ENCODE assay signal across 1 fruit fly cellular context in genomic region chrX:23007399-23007798, dm6.
TF ChIP-seq lines count a peak whose summit lies in the region.

No protein-coding gene starts in this region.

TF ChIP-seq in whole organism, embryonic, 481 proteins besides CTCF, POLR2A, EP300 and RAD21 (continued from another document):
- no peak for TF ChIP-seq org-1 (GFP tag; optimal IDR thresholded peaks at IDR 0.05; lab: Kevin White, UChicago)
- TF ChIP-seq gce (GFP tag; IDR thresholded peaks at IDR 0.05; lab: Robert Waterston, UW): no peak
- no peak for TF ChIP-seq sima (GFP tag; optimal IDR thresholded peaks at IDR 0.05; lab: Kevin White, UChicago)
- TF ChIP-seq inv (GFP tag; IDR thresholded peaks at IDR 0.05; lab: Robert Waterston, UW; ENCODE audit: partially characterized antibody): peak; percentile 98
- TF ChIP-seq Optix (GFP tag; IDR thresholded peaks at IDR 0.05; lab: Robert Waterston, UW): no peak
- no peak for TF ChIP-seq Six4 (GFP tag; optimal IDR thresholded peaks at IDR 0.05; lab: Kevin White, UChicago)
- no peak for TF ChIP-seq CG9437 (GFP tag; optimal IDR thresholded peaks at IDR 0.05; lab: Kevin White, UChicago)
- no peak for TF ChIP-seq CG5953 (GFP tag; IDR thresholded peaks at IDR 0.05; lab: Robert Waterston, UW)
- no peak for TF ChIP-seq HLH54F (GFP tag; optimal IDR thresholded peaks at IDR 0.05; lab: Kevin White, UChicago)
- no peak for TF ChIP-seq az2 (GFP tag; optimal IDR thresholded peaks at IDR 0.05; lab: Kevin White, UChicago)
- TF ChIP-seq CG10366 (GFP tag; IDR thresholded peaks at IDR 0.05; lab: Robert Waterston, UW): peak; percentile 22
- TF ChIP-seq ftz-f1 (GFP tag; optimal IDR thresholded peaks at IDR 0.05; lab: Kevin White, UChicago): no peak
- no peak for TF ChIP-seq kah (GFP tag; optimal IDR thresholded peaks at IDR 0.05; lab: Kevin White, UChicago)
- no peak for TF ChIP-seq CG10462 (GFP tag; optimal IDR thresholded peaks at IDR 0.05; lab: Kevin White, UChicago)
- no peak for TF ChIP-seq CG8359 (GFP tag; optimal IDR thresholded peaks at IDR 0.05; lab: Kevin White, UChicago; ENCODE audit: borderline replicate concordance)
- no peak for TF ChIP-seq gcm2 (GFP tag; optimal IDR thresholded peaks at IDR 0.05; lab: Kevin White, UChicago)
- TF ChIP-seq CG2202 (tag; optimal IDR thresholded peaks at IDR 0.05; lab: Kevin White, UChicago): no peak
- no peak for TF ChIP-seq CG2875 (GFP tag; optimal IDR thresholded peaks at IDR 0.05; lab: Kevin White, UChicago)
- TF ChIP-seq CG11093 (GFP tag; IDR thresholded peaks at IDR 0.05; lab: Robert Waterston, UW): no peak
- TF ChIP-seq CG7357 (GFP tag; IDR thresholded peaks at IDR 0.05; lab: Robert Waterston, UW): no peak
- TF ChIP-seq CG6854 (GFP tag; optimal IDR thresholded peaks at IDR 0.05; lab: Kevin White, UChicago): no peak
- no peak for TF ChIP-seq tgo (GFP tag; IDR thresholded peaks at IDR 0.05; lab: Robert Waterston, UW)
- no peak for TF ChIP-seq Mrtf (GFP tag; IDR thresholded peaks at IDR 0.05; lab: Robert Waterston, UW)
- 0 out of 3 replicates have a peak, but pooled peaks have one; percentile 32 for TF ChIP-seq CG11695 (GFP tag; IDR thresholded peaks at IDR 0.05; lab: Robert Waterston, UW)
- no peak for TF ChIP-seq zen (tag; optimal IDR thresholded peaks at IDR 0.05; lab: Kevin White, UChicago)
- TF ChIP-seq ase (GFP tag; IDR thresholded peaks at IDR 0.05; lab: Robert Waterston, UW): no peak
- no peak for TF ChIP-seq da (GFP tag; optimal IDR thresholded peaks at IDR 0.05; lab: Kevin White, UChicago)
- TF ChIP-seq dimm (GFP tag; IDR thresholded peaks at IDR 0.05; lab: Robert Waterston, UW): no peak
- no peak for TF ChIP-seq crol (GFP tag; IDR thresholded peaks at IDR 0.05; lab: Robert Waterston, UW)
- TF ChIP-seq CG7839 (tag; optimal IDR thresholded peaks at IDR 0.05; lab: Kevin White, UChicago): peak; percentile 22
- no peak; the same call in 1 of the 2 replicates for TF ChIP-seq CG11247 (GFP tag; IDR thresholded peaks at IDR 0.05; lab: Robert Waterston, UW)
- TF ChIP-seq CG10321 (GFP tag; IDR thresholded peaks at IDR 0.05; lab: Robert Waterston, UW): no peak
- peak; percentile 64 for TF ChIP-seq Rfx (GFP tag; IDR thresholded peaks at IDR 0.05; lab: Robert Waterston, UW)
- TF ChIP-seq slbo (GFP tag; IDR thresholded peaks at IDR 0.05; lab: Robert Waterston, UW): peak; percentile 58
- TF ChIP-seq fru (optimal IDR thresholded peaks at IDR 0.05; lab: Kevin White, UChicago): no peak
- TF ChIP-seq hkb (optimal IDR thresholded peaks at IDR 0.05; lab: Kevin White, UChicago): no peak
- TF ChIP-seq hkb (GFP tag; IDR thresholded peaks at IDR 0.05; lab: Robert Waterston, UW): 0 out of 2 replicates have a peak, but pooled peaks have one; percentile 20
- TF ChIP-seq CG10979 (tag; optimal IDR thresholded peaks at IDR 0.05; lab: Kevin White, UChicago): peak; percentile 7
- no peak for TF ChIP-seq CG10959 (GFP tag; IDR thresholded peaks at IDR 0.05; lab: Robert Waterston, UW)
- TF ChIP-seq phol (tag; optimal IDR thresholded peaks at IDR 0.05; lab: Kevin White, UChicago): peak; percentile 40
- no peak for TF ChIP-seq C15 (GFP tag; IDR thresholded peaks at IDR 0.05; lab: Robert Waterston, UW)
- TF ChIP-seq CG7271 (tag; optimal IDR thresholded peaks at IDR 0.05; lab: Kevin White, UChicago): no peak
- no peak for TF ChIP-seq Hey (tag; optimal IDR thresholded peaks at IDR 0.05; lab: Kevin White, UChicago)
- TF ChIP-seq CG7987 (GFP tag; optimal IDR thresholded peaks at IDR 0.05; lab: Kevin White, UChicago): no peak
- TF ChIP-seq NfI (GFP tag; optimal IDR thresholded peaks at IDR 0.05; lab: Kevin White, UChicago): no peak
- no peak for TF ChIP-seq H15 (GFP tag; IDR thresholded peaks at IDR 0.05; lab: Robert Waterston, UW)
- no peak for TF ChIP-seq CG18476 (GFP tag; optimal IDR thresholded peaks at IDR 0.05; lab: Kevin White, UChicago)
- TF ChIP-seq Dfd (GFP tag; optimal IDR thresholded peaks at IDR 0.05; lab: Kevin White, UChicago): no peak
- no peak for TF ChIP-seq CG10543 (GFP tag; optimal IDR thresholded peaks at IDR 0.05; lab: Kevin White, UChicago)
- TF ChIP-seq Hsf (GFP tag; optimal IDR thresholded peaks at IDR 0.05; lab: Kevin White, UChicago): no peak
- TF ChIP-seq CG16813 (GFP tag; IDR thresholded peaks at IDR 0.05; lab: Robert Waterston, UW; ENCODE audit: partially characterized antibody): peak; percentile 99
- TF ChIP-seq zen2 (GFP tag; IDR thresholded peaks at IDR 0.05; lab: Robert Waterston, UW; ENCODE audit: partially characterized antibody): peak; percentile 97
- no peak for TF ChIP-seq so (GFP tag; IDR thresholded peaks at IDR 0.05; lab: Robert Waterston, UW)
- no peak for TF ChIP-seq CG8478 (optimal IDR thresholded peaks at IDR 0.05; lab: Kevin White, UChicago)
- no peak for TF ChIP-seq z (GFP tag; IDR thresholded peaks at IDR 0.05; lab: Robert Waterston, UW)
- no peak for TF ChIP-seq CG15514 (GFP tag; optimal IDR thresholded peaks at IDR 0.05; lab: Kevin White, UChicago)
- TF ChIP-seq CG15601 (tag; optimal IDR thresholded peaks at IDR 0.05; lab: Kevin White, UChicago): no peak
- TF ChIP-seq CG12155 (GFP tag; optimal IDR thresholded peaks at IDR 0.05; lab: Kevin White, UChicago): no peak
- peak; percentile 52 for TF ChIP-seq E2f2 (GFP tag; IDR thresholded peaks at IDR 0.05; lab: Robert Waterston, UW)
- no peak for TF ChIP-seq CG12236 (GFP tag; optimal IDR thresholded peaks at IDR 0.05; lab: Kevin White, UChicago)
- TF ChIP-seq PHDP (tag; optimal IDR thresholded peaks at IDR 0.05; lab: Kevin White, UChicago): peak; percentile 28
- peak; percentile 54 for TF ChIP-seq HmgZ (tag; optimal IDR thresholded peaks at IDR 0.05; lab: Kevin White, UChicago)
- no peak for TF ChIP-seq BtbVII (GFP tag; optimal IDR thresholded peaks at IDR 0.05; lab: Kevin White, UChicago)
- no peak for TF ChIP-seq Meics (GFP tag; optimal IDR thresholded peaks at IDR 0.05; lab: Kevin White, UChicago)
- TF ChIP-seq GATAe (GFP tag; conservative IDR thresholded peaks at IDR 0.05; lab: Robert Waterston, UW): no peak
- 0 out of 2 replicates have a peak, but pooled peaks have one; percentile 11 for TF ChIP-seq ap (GFP tag; IDR thresholded peaks at IDR 0.05; lab: Robert Waterston, UW)
- TF ChIP-seq tap (tag; optimal IDR thresholded peaks at IDR 0.05; lab: Kevin White, UChicago): no peak
- TF ChIP-seq luna (GFP tag; optimal IDR thresholded peaks at IDR 0.05; lab: Kevin White, UChicago): no peak
- TF ChIP-seq crp (GFP tag; optimal IDR thresholded peaks at IDR 0.05; lab: Kevin White, UChicago): no peak
- no peak for TF ChIP-seq caup (GFP tag; optimal IDR thresholded peaks at IDR 0.05; lab: Kevin White, UChicago; ENCODE audit: severe bottlenecking)
- no peak for TF ChIP-seq CG6254 (GFP tag; optimal IDR thresholded peaks at IDR 0.05; lab: Kevin White, UChicago)
- TF ChIP-seq Dip2 (GFP tag; IDR thresholded peaks at IDR 0.05; lab: Robert Waterston, UW): no peak
- peak; percentile 20 for TF ChIP-seq HHEX (GFP tag; optimal IDR thresholded peaks at IDR 0.05; lab: Kevin White, UChicago)
- peak; percentile 98 for TF ChIP-seq Opbp (GFP tag; IDR thresholded peaks at IDR 0.05; lab: Robert Waterston, UW; ENCODE audit: partially characterized antibody)
- no peak for TF ChIP-seq CG9215 (GFP tag; IDR thresholded peaks at IDR 0.05; lab: Robert Waterston, UW)
- TF ChIP-seq CG15269 (tag; optimal IDR thresholded peaks at IDR 0.05; lab: Kevin White, UChicago): no peak
- TF ChIP-seq MBD-R2 (GFP tag; IDR thresholded peaks at IDR 0.05; lab: Robert Waterston, UW): peak; percentile 66
- TF ChIP-seq her (GFP tag; optimal IDR thresholded peaks at IDR 0.05; lab: Kevin White, UChicago): no peak
- TF ChIP-seq trem (tag; optimal IDR thresholded peaks at IDR 0.05; lab: Kevin White, UChicago): peak; percentile 43
- TF ChIP-seq B-H1 (GFP tag; IDR thresholded peaks at IDR 0.05; lab: Robert Waterston, UW): no peak
- no peak for TF ChIP-seq cg (GFP tag; optimal IDR thresholded peaks at IDR 0.05; lab: Kevin White, UChicago)
- no peak for TF ChIP-seq prd (optimal IDR thresholded peaks at IDR 0.05; lab: Kevin White, UChicago)
- TF ChIP-seq prd (GFP tag; IDR thresholded peaks at IDR 0.05; lab: Robert Waterston, UW): no peak; the same call in 2 of the 3 replicates
- TF ChIP-seq chif (GFP tag; optimal IDR thresholded peaks at IDR 0.05; lab: Kevin White, UChicago): no peak
- TF ChIP-seq CG31388 (GFP tag; optimal IDR thresholded peaks at IDR 0.05; lab: Kevin White, UChicago): no peak
- no peak for TF ChIP-seq bigmax (GFP tag; optimal IDR thresholded peaks at IDR 0.05; lab: Kevin White, UChicago)
- no peak for TF ChIP-seq Trl (optimal IDR thresholded peaks at IDR 0.05; lab: Kevin White, UChicago)
- no peak for TF ChIP-seq Trl (GFP tag; optimal IDR thresholded peaks at IDR 0.05; lab: Kevin White, UChicago)
- TF ChIP-seq D19B (GFP tag; optimal IDR thresholded peaks at IDR 0.05; lab: Kevin White, UChicago): no peak
- no peak for TF ChIP-seq Nf-YA (GFP tag; IDR thresholded peaks at IDR 0.05; lab: Robert Waterston, UW)
- no peak for TF ChIP-seq Bdp1 (GFP tag; optimal IDR thresholded peaks at IDR 0.05; lab: Kevin White, UChicago)
- no peak for TF ChIP-seq Rx (GFP tag; IDR thresholded peaks at IDR 0.05; lab: Robert Waterston, UW)
- TF ChIP-seq CG13123 (GFP tag; optimal IDR thresholded peaks at IDR 0.05; lab: Kevin White, UChicago): no peak
- peak; percentile 54; the same call in 1 of the 2 replicates for TF ChIP-seq CG6272 (GFP tag; IDR thresholded peaks at IDR 0.05; lab: Robert Waterston, UW)
- TF ChIP-seq CG3407 (GFP tag; optimal IDR thresholded peaks at IDR 0.05; lab: Kevin White, UChicago): no peak
- TF ChIP-seq gt (GFP tag; IDR thresholded peaks at IDR 0.05; lab: Robert Waterston, UW): no peak
- TF ChIP-seq Atf6 (GFP tag; IDR thresholded peaks at IDR 0.05; lab: Robert Waterston, UW): no peak
- no peak for TF ChIP-seq mirr (GFP tag; optimal IDR thresholded peaks at IDR 0.05; lab: Kevin White, UChicago)
- TF ChIP-seq Camta (GFP tag; optimal IDR thresholded peaks at IDR 0.05; lab: Kevin White, UChicago): no peak
- TF ChIP-seq sisA (GFP tag; IDR thresholded peaks at IDR 0.05; lab: Robert Waterston, UW): no peak
- no peak for TF ChIP-seq seq (GFP tag; IDR thresholded peaks at IDR 0.05; lab: Robert Waterston, UW)
- no peak for TF ChIP-seq ac (GFP tag; optimal IDR thresholded peaks at IDR 0.05; lab: Kevin White, UChicago)
- no peak for TF ChIP-seq dm (GFP tag; optimal IDR thresholded peaks at IDR 0.05; lab: Kevin White, UChicago)
- TF ChIP-seq bbx (GFP tag; IDR thresholded peaks at IDR 0.05; lab: Robert Waterston, UW; ENCODE audit: partially characterized antibody): peak; percentile 98
- TF ChIP-seq Usf (GFP tag; optimal IDR thresholded peaks at IDR 0.05; lab: Kevin White, UChicago): no peak
- TF ChIP-seq pan (optimal IDR thresholded peaks at IDR 0.05; lab: Kevin White, UChicago): no peak
- no peak for TF ChIP-seq pan (GFP tag; optimal IDR thresholded peaks at IDR 0.05 in 1 of 2, IDR thresholded peaks at IDR 0.05 in 1 of 2)
- no peak for TF ChIP-seq CG31365 (tag; optimal IDR thresholded peaks at IDR 0.05; lab: Kevin White, UChicago)
- no peak for TF ChIP-seq CG18619 (GFP tag; optimal IDR thresholded peaks at IDR 0.05; lab: Kevin White, UChicago)
- TF ChIP-seq lmd (GFP tag; IDR thresholded peaks at IDR 0.05; lab: Robert Waterston, UW): no peak
- TF ChIP-seq wdn (GFP tag; IDR thresholded peaks at IDR 0.05; lab: Robert Waterston, UW): no peak
- TF ChIP-seq CG12769 (tag; optimal IDR thresholded peaks at IDR 0.05; lab: Kevin White, UChicago): no peak
- peak; percentile 29 for TF ChIP-seq Ssrp (tag; optimal IDR thresholded peaks at IDR 0.05; lab: Kevin White, UChicago)
- no peak for TF ChIP-seq Mad (GFP tag; optimal IDR thresholded peaks at IDR 0.05; lab: Kevin White, UChicago)
- no peak for TF ChIP-seq sqz (GFP tag; optimal IDR thresholded peaks at IDR 0.05; lab: Kevin White, UChicago)
- TF ChIP-seq CG3163 (GFP tag; optimal IDR thresholded peaks at IDR 0.05; lab: Kevin White, UChicago): no peak
- TF ChIP-seq CG8388 (GFP tag; optimal IDR thresholded peaks at IDR 0.05; lab: Kevin White, UChicago): peak; percentile 34
- no peak for TF ChIP-seq croc (GFP tag; conservative IDR thresholded peaks at IDR 0.05; lab: Robert Waterston, UW)
- peak; percentile 59; the same call in 2 of the 3 replicates for TF ChIP-seq Dbx (GFP tag; IDR thresholded peaks at IDR 0.05; lab: Robert Waterston, UW)
- peak; percentile 92 for TF ChIP-seq unc-4 (GFP tag; IDR thresholded peaks at IDR 0.05; lab: Robert Waterston, UW; ENCODE audit: partially characterized antibody)
- no peak for TF ChIP-seq odd (GFP tag; optimal IDR thresholded peaks at IDR 0.05; lab: Kevin White, UChicago)
- TF ChIP-seq CG1233 (GFP tag; optimal IDR thresholded peaks at IDR 0.05; lab: Kevin White, UChicago): no peak
- TF ChIP-seq Blimp-1 (GFP tag; optimal IDR thresholded peaks at IDR 0.05; lab: Kevin White, UChicago): peak; percentile 20
- TF ChIP-seq ind (GFP tag; optimal IDR thresholded peaks at IDR 0.05; lab: Kevin White, UChicago): no peak
- no peak for TF ChIP-seq onecut (GFP tag; IDR thresholded peaks at IDR 0.05; lab: Robert Waterston, UW)
